In the genomic region with DNA sequence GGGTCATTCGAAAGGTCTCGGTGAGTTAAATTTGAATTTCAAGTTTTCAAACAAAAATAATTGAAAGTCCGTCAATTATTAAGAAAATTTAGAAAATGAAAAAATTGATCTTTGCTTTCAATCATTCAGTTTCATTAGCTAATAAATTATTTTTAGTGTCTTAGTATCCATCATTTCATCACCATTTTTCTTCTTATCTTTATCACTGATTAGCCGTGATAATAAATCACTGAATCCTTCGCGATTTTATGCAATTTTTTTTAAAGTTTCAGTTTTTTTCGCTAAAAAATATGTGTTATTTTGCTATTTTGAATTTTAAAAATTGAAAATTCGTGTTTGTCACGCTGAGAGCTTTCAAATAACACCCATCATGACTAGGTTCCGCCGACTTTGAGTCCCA, we compare ENCODE assay signal across 2 worm cellular contexts.
TF ChIP-seq lines count a peak whose summit lies in the region.

No protein-coding gene starts in this region.

TF ChIP-seq in whole organism, L3 larva, 47 proteins besides CTCF, POLR2A, EP300 and RAD21:
- TF ChIP-seq elt-2 (tag; optimal IDR thresholded peaks at IDR 0.05; lab: Kevin White, UChicago) (no peak), eor-1 (tag; optimal IDR thresholded peaks at IDR 0.05; lab: Kevin White, UChicago) (no peak), elt-3 (tag; optimal IDR thresholded peaks at IDR 0.05; lab: Kevin White, UChicago) (peak in 1 of 3 experiments; percentile 16), nhr-23 (tag; optimal IDR thresholded peaks at IDR 0.05; lab: Kevin White, UChicago) (peak; percentile 21), snpc-4 (tag; optimal IDR thresholded peaks at IDR 0.05; lab: Kevin White, UChicago) (no peak), sea-2 (GFP tag; optimal IDR thresholded peaks at IDR 0.05; lab: Kevin White, UChicago) (no peak), tbx-2 (tag; optimal IDR thresholded peaks at IDR 0.05; lab: Kevin White, UChicago) (no peak)

TF ChIP-seq in whole organism, L4 larva, 104 proteins besides CTCF, POLR2A, EP300 and RAD21:
- TF ChIP-seq ztf-7 (tag; optimal IDR thresholded peaks at IDR 0.05; lab: Kevin White, UChicago): no peak
- no peak for TF ChIP-seq lin-15B (tag; optimal IDR thresholded peaks at IDR 0.05; lab: Kevin White, UChicago)
- TF ChIP-seq zip-2 (tag; optimal IDR thresholded peaks at IDR 0.05; lab: Kevin White, UChicago): no peak
- TF ChIP-seq ceh-82 (tag; optimal IDR thresholded peaks at IDR 0.05; lab: Kevin White, UChicago): no peak
- TF ChIP-seq nhr-42 (GFP tag; IDR thresholded peaks at IDR 0.05; lab: Robert Waterston, UW): no peak
- no peak for TF ChIP-seq Y105C5A.15 (GFP tag; IDR thresholded peaks at IDR 0.05; lab: Robert Waterston, UW)
- no peak for TF ChIP-seq ceh-28 (tag; optimal IDR thresholded peaks at IDR 0.05; lab: Kevin White, UChicago)
- TF ChIP-seq hlh-11 (tag; optimal IDR thresholded peaks at IDR 0.05; lab: Kevin White, UChicago): no peak
- peak; percentile 88 for TF ChIP-seq php-3 (GFP tag; IDR thresholded peaks at IDR 0.05; lab: Robert Waterston, UW)
- peak; percentile 63; the same call in 1 of the 2 replicates for TF ChIP-seq ceh-20 (GFP tag; IDR thresholded peaks at IDR 0.05; lab: Robert Waterston, UW)
